Worm (Caenorhabditis elegans) whole organism, early embryonic: ENCODE results near the gene Y73C8C.10.
"Not testable (repeated sequence)": the region's sequence is repeated elsewhere in the genome, so short reads cannot be mapped to it uniquely, and the experiment has no call there.

Experiments
- B0310.2 ChIP-seq: sonication (generic microtip); optimal IDR thresholded peaks from 2 replicates; lab custom pipeline; 2016; ENCODE audit warnings: mild to moderate bottlenecking, missing genetic modification characterization, missing compliant biosample characterization
- F13C5.2 ChIP-seq: sonication (generic microtip); optimal IDR thresholded peaks from 2 replicates; lab custom pipeline; 2017; ENCODE audit warnings: mild to moderate bottlenecking, missing genetic modification characterization, inconsistent platforms, missing compliant biosample characterization
- aly-1 ChIP-seq: sonication (generic microtip); optimal IDR thresholded peaks from 2 replicates; lab custom pipeline; 2016; ENCODE audit warnings: missing genetic modification characterization, missing compliant biosample characterization
- ama-1 ChIP-seq: fragments of 150-350 bp; optimal IDR thresholded peaks from 2 replicates; lab custom pipeline; 2014
- ceh-13 ChIP-seq: fragments of 200-800 bp; sonication (Bioruptor generic); optimal IDR thresholded peaks from 2 replicates; lab custom pipeline; 2018; ENCODE audit warnings: mild to moderate bottlenecking, missing genetic modification characterization, missing compliant biosample characterization
- ceh-36 ChIP-seq: sonication (generic microtip); optimal IDR thresholded peaks from 2 replicates; lab custom pipeline; 2016; ENCODE audit warnings: missing genetic modification characterization, inconsistent platforms, missing compliant biosample characterization
- ets-7 ChIP-seq: sonication (generic microtip); optimal IDR thresholded peaks from 2 replicates; lab custom pipeline; 2016; ENCODE audit warnings: missing genotype, missing genetic modification characterization, missing compliant biosample characterization
- flt-1 ChIP-seq: fragments of 200-800 bp; sonication (Bioruptor generic); IDR thresholded peaks from 2 replicates; pipeline ENCODE4 v1.3.6; 2022; ENCODE audit warnings: missing genetic modification characterization, missing compliant biosample characterization
- hmbx-1 ChIP-seq: sonication (generic microtip); optimal IDR thresholded peaks from 2 replicates; lab custom pipeline; 2016; ENCODE audit warnings: mild to moderate bottlenecking, missing genetic modification characterization, missing compliant biosample characterization
- hmg-4 ChIP-seq: fragments of 200-800 bp; sonication (Bioruptor generic); optimal IDR thresholded peaks from 2 replicates; lab custom pipeline; 2018; ENCODE audit warnings: mild to moderate bottlenecking, missing genetic modification characterization, missing compliant biosample characterization
- hnd-1 ChIP-seq: sonication (generic microtip); optimal IDR thresholded peaks from 2 replicates; lab custom pipeline; 2016; ENCODE audit warnings: missing genetic modification characterization, missing compliant biosample characterization
- pes-1 ChIP-seq: fragments of 200-800 bp; sonication (Bioruptor generic); IDR thresholded peaks from 2 replicates; pipeline ENCODE4 v1.3.6; 2022; ENCODE audit warnings: missing genetic modification reagents, missing genetic modification characterization, missing compliant biosample characterization
- scrt-1 ChIP-seq: fragments of 200-800 bp; sonication (Bioruptor generic); IDR thresholded peaks from 2 replicates; pipeline ENCODE4 v1.3.6; 2022; ENCODE audit warnings: missing genetic modification characterization, missing compliant biosample characterization
- sea-1 ChIP-seq: fragments of 200-800 bp; sonication (Bioruptor generic); conservative IDR thresholded peaks from 2 replicates; pipeline ENCODE4 v1.3.6; 2022; ENCODE audit warnings: missing genetic modification characterization, missing compliant biosample characterization
- tbx-11 ChIP-seq: fragments of 200-800 bp; sonication (Bioruptor generic); IDR thresholded peaks from 2 replicates; pipeline ENCODE4 v1.3.6; 2022; ENCODE audit warnings: missing genetic modification characterization, missing compliant biosample characterization
- tbx-37 ChIP-seq: fragments of 200-800 bp; sonication (Bioruptor generic); conservative IDR thresholded peaks from 2 replicates; pipeline ENCODE4 v1.3.6; 2022; ENCODE audit warnings: missing genetic modification reagents, missing genetic modification characterization, missing compliant biosample characterization
- tra-4 ChIP-seq: sonication (generic microtip); optimal IDR thresholded peaks from 2 replicates; lab custom pipeline; 2017; ENCODE audit warnings: missing genetic modification characterization, missing compliant biosample characterization

Y73C8C.10 gene

DNA sequence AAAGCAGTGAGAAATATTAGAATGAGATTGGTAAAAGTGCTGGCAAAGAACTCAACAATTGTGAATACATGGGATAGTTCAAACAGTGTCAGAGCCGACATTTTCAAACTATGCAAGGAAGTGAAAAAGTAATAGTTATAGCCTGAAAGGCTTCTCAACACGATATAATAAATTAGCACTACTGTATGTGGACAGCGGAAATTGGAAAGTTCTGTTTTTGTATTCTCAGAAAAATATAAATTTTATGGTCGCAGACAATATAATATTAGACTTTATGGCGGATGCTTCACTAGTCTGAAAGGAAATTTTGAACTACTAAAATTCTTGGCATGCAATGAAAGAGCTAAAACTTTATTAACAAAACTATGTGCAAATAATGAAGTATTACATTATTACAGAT is 21.8 kb downstream of the Y73C8C.10 start, which contains the start of gene str-69:
Gene str-69 (minus strand): TSS at position 101 of the 400 bp plus-strand sequence.
- TF ChIP-seq pes-1 (GFP tag; lab: Robert Waterston, UW) = no peak
- TF ChIP-seq hmg-4 (GFP tag; lab: Kevin White, UChicago) = no peak
- no peak for TF ChIP-seq ceh-36 (tag; lab: Kevin White, UChicago)
- TF ChIP-seq tbx-37 = no peak
- no peak for TF ChIP-seq scrt-1 (GFP tag; lab: Robert Waterston, UW)
- no peak for TF ChIP-seq ets-7 (tag; lab: Kevin White, UChicago)
- no peak for TF ChIP-seq F13C5.2
- TF ChIP-seq hnd-1 (tag; lab: Kevin White, UChicago) = no peak
- no peak for TF ChIP-seq tbx-11 (GFP tag; lab: Robert Waterston, UW)
- TF ChIP-seq flt-1 (GFP tag; lab: Robert Waterston, UW) = no peak
- no peak for TF ChIP-seq hmbx-1 (tag; lab: Kevin White, UChicago)
- TF ChIP-seq aly-1 = no peak
- no peak for TF ChIP-seq ceh-13 (GFP tag; lab: Kevin White, UChicago)

- TF ChIP-seq hmg-4 (GFP tag; lab: Kevin White, UChicago) (no peak), ama-1 (no peak), B0310.2 (tag; lab: Kevin White, UChicago) (no peak), pes-1 (GFP tag; lab: Robert Waterston, UW) (no peak), aly-1 (no peak), ceh-36 (tag; lab: Kevin White, UChicago) (no peak), tbx-37 (no peak), hmbx-1 (tag; lab: Kevin White, UChicago) (no peak), ceh-13 (GFP tag; lab: Kevin White, UChicago) (no peak), tbx-11 (GFP tag; lab: Robert Waterston, UW) (no peak), sea-1 (GFP tag; lab: Robert Waterston, UW) (no peak), scrt-1 (GFP tag; lab: Robert Waterston, UW) (no peak), hnd-1 (tag; lab: Kevin White, UChicago) (no peak)
Measured at ce11 chrV:3104134-3104533, 23.4 kb downstream of the Y73C8C.10 start, which contains the start of gene str-66. TSS of gene str-66 (minus strand) at chrV:3104234.

- not testable (repeated sequence) for TF ChIP-seq ama-1; hmbx-1 (tag; lab: Kevin White, UChicago); ceh-36 (tag; lab: Kevin White, UChicago)
Measured at ce11 chrV:3102049-3102448, 25.5 kb downstream of the Y73C8C.10 start, which contains the start of gene Y73C8C.4. TSS of gene Y73C8C.4 (minus strand) at chrV:3102149.

DNA sequence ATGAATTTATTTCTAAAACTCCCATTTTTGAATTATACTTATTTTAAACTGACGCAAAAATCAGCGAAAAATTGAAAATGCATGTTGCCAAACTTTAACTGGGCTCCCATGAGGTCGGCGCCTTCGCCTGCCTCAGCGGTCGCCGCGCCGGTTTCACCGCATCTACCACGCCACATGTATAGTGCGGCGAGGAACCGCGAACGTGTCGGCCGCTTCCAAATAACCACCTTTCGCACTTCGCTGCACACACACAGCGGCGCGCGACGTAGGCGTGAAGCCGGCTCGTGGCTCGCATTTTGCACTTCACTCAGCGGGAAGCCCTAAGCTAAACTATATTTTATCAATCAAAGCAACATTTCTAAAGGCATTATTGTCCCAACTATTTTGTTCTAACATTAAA is 27.0 kb downstream of the Y73C8C.10 start:
- TF ChIP-seq hmbx-1 (tag; lab: Kevin White, UChicago) (no peak), ceh-13 (GFP tag; lab: Kevin White, UChicago) (no peak)

- TF ChIP-seq sea-1 (GFP tag; lab: Robert Waterston, UW) = no peak
- no peak for TF ChIP-seq ceh-13 (GFP tag; lab: Kevin White, UChicago)
- TF ChIP-seq ceh-36 (tag; lab: Kevin White, UChicago) = no peak
- no peak for TF ChIP-seq ama-1
- no peak for TF ChIP-seq aly-1
- TF ChIP-seq F13C5.2 = no peak
- no peak for TF ChIP-seq pes-1 (GFP tag; lab: Robert Waterston, UW)
Measured at ce11 chrV:3094351-3094750, 33.2 kb downstream of the Y73C8C.10 start, which contains the start of gene cyp-33C9. TSS of gene cyp-33C9 (minus strand) at chrV:3094561.

- TF ChIP-seq ama-1 (no peak), B0310.2 (tag; lab: Kevin White, UChicago) (no peak), tbx-37 (no peak), hnd-1 (tag; lab: Kevin White, UChicago) (no peak), flt-1 (GFP tag; lab: Robert Waterston, UW) (no peak), ceh-13 (GFP tag; lab: Kevin White, UChicago) (no peak), aly-1 (no peak), tbx-11 (GFP tag; lab: Robert Waterston, UW) (no peak), hmg-4 (GFP tag; lab: Kevin White, UChicago) (no peak), pes-1 (GFP tag; lab: Robert Waterston, UW) (no peak), scrt-1 (GFP tag; lab: Robert Waterston, UW) (no peak)
Measured at ce11 chrV:3088768-3089167, 38.8 kb downstream of the Y73C8C.10 start, which contains the start of gene acs-21. TSS of gene acs-21 (plus strand) at chrV:3089068.

ce11 chrV:3086260-3086659 is 41.3 kb downstream of the Y73C8C.10 start, which contains the start of gene srt-8:
TSS of gene srt-8 (plus strand) at chrV:3086560.
- no peak for TF ChIP-seq flt-1 (GFP tag; lab: Robert Waterston, UW)
- TF ChIP-seq tra-4 (tag; lab: Kevin White, UChicago) = no peak
- TF ChIP-seq sea-1 (GFP tag; lab: Robert Waterston, UW) = no peak
- no peak for TF ChIP-seq ama-1
- TF ChIP-seq ceh-13 (GFP tag; lab: Kevin White, UChicago) = no peak

DNA sequence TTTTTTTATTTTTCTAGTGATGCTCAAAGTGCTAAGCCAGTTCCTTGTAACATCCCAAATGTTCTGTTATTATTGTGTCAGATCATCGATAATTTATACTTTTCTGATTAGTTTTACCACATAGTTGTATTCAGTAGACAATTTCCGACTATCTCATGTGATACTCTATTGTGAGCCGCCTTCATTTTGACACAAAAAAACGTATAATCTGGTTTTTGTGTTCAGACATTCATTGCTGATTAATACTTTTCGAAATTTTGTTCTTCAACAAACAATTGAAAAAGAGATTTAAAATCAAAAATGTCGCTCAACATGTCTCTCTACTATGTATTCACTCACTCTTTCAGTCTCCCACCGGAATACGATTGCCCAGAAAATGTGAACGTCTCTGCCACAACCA is 46.1 kb downstream of the Y73C8C.10 start, which contains the start of gene srt-7:
Gene srt-7 (plus strand): TSS at position 301 of the 400 bp plus-strand sequence.
- no peak for TF ChIP-seq ama-1

ce11 chrV:3080792-3081191 is 46.8 kb downstream of the Y73C8C.10 start, which contains the start of gene srt-5:
TSS of gene srt-5 (minus strand) at chrV:3080892.
- TF ChIP-seq ets-7 (tag; lab: Kevin White, UChicago) = no peak
- no peak for TF ChIP-seq B0310.2 (tag; lab: Kevin White, UChicago)
- no peak for TF ChIP-seq scrt-1 (GFP tag; lab: Robert Waterston, UW)
- no peak for TF ChIP-seq F13C5.2
- TF ChIP-seq tbx-11 (GFP tag; lab: Robert Waterston, UW) = no peak
- TF ChIP-seq ama-1 = no peak
- TF ChIP-seq aly-1 = no peak
- no peak for TF ChIP-seq tbx-37
- TF ChIP-seq ceh-36 (tag; lab: Kevin White, UChicago) = no peak
- TF ChIP-seq tra-4 (tag; lab: Kevin White, UChicago) = no peak
- no peak for TF ChIP-seq ceh-13 (GFP tag; lab: Kevin White, UChicago)
- TF ChIP-seq pes-1 (GFP tag; lab: Robert Waterston, UW) = no peak
- TF ChIP-seq flt-1 (GFP tag; lab: Robert Waterston, UW) = no peak
- no peak for TF ChIP-seq sea-1 (GFP tag; lab: Robert Waterston, UW)
- TF ChIP-seq hnd-1 (tag; lab: Kevin White, UChicago) = no peak
- no peak for TF ChIP-seq hmbx-1 (tag; lab: Kevin White, UChicago)
- no peak for TF ChIP-seq hmg-4 (GFP tag; lab: Kevin White, UChicago)
